Worm (Caenorhabditis elegans): ENCODE results near the gene H03E18.2.

- TF ChIP-seq F10E7.11 (tag; optimal IDR thresholded peaks at IDR 0.05), result no peak
- TF ChIP-seq nhr-90 (tag; optimal IDR thresholded peaks at IDR 0.05), result no peak
- TF ChIP-seq mxl-1 (tag; optimal IDR thresholded peaks at IDR 0.05), result no peak
- no peak for TF ChIP-seq ztf-18 (tag; optimal IDR thresholded peaks at IDR 0.05)
- no peak for TF ChIP-seq tbp1 (GFP tag; optimal IDR thresholded peaks at IDR 0.05)
Measured at ce11 chrX:8564451-8564795, 44.1 kb upstream of the H03E18.2 start.
